Fruit fly (Drosophila melanogaster) whole organism, pupa: Measurements from ENCODE around the gene DopEcR.

ENCODE experiments used
- CG17806 ChIP-seq: fragments of 200-800 bp; sonication (Bioruptor generic); optimal IDR thresholded peaks from 2 replicates; lab custom pipeline; 2018; ENCODE audit warnings: missing biosample characterization, mild to moderate bottlenecking, missing genetic modification characterization, moderate library complexity
- CG8159 ChIP-seq: fragments of 200-800 bp; sonication (Bioruptor generic); optimal IDR thresholded peaks from 3 replicates; lab custom pipeline; 2018; ENCODE audit warnings: missing biosample characterization, mild to moderate bottlenecking, missing genetic modification characterization, moderate library complexity
- CG8301 ChIP-seq: fragments of 200-800 bp; sonication (Bioruptor generic); optimal IDR thresholded peaks from 2 replicates; lab custom pipeline; 2018; ENCODE audit warnings: missing biosample characterization, mild to moderate bottlenecking, missing genetic modification characterization
- D1 ChIP-seq: fragments of 200-800 bp; sonication (Bioruptor generic); optimal IDR thresholded peaks from 2 replicates; lab custom pipeline; 2018; ENCODE audit warnings: missing biosample characterization, mild to moderate bottlenecking, missing genetic modification characterization, moderate library complexity

DNA sequence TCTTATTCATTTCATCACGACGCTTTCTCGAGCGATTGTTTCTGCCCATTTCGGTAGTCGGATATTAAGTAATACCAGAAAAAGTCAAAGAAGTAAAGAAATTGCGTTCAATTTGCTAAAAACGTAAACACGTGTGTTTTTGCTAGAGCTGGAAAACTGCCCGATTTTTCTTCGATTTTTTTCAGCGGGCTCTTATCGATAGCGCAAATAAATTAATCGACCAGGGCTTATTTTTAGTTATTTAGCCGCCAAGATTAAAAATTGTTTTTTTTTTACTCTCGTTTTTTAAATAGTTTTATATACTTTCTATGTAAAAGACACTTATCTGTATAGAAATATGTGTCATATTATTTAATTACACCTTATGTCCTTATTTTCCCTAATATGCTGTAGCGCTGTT lies 25.7 kb upstream of the DopEcR start, which contains the start of gene CG15019:
- TF ChIP-seq CG8301 (tag; lab: Kevin White, UChicago) (no peak), CG8159 (tag; lab: Kevin White, UChicago) (no peak), D1 (no peak), CG17806 (tag; lab: Kevin White, UChicago) (no peak)
